Fruit fly (Drosophila melanogaster) whole organism, embryonic: Measurements from ENCODE around the gene UbcE2H.

Source experiments
- CG10209 ChIP-seq: fragments of 200-800 bp; sonication (Bioruptor generic); optimal IDR thresholded peaks from 3 replicates; lab custom pipeline; 2017; ENCODE audit warnings: missing biosample characterization, mild to moderate bottlenecking, missing genetic modification characterization, missing genetic modification reagents
- CG10267 ChIP-seq: fragments of 200-800 bp; sonication (Bioruptor generic); optimal IDR thresholded peaks from 2 replicates; lab custom pipeline; 2018; ENCODE audit warnings: missing biosample characterization, mild to moderate bottlenecking, missing genetic modification characterization, moderate library complexity
- CG12219 ChIP-seq: fragments of 200-800 bp; sonication (Bioruptor generic); optimal IDR thresholded peaks from 3 replicates; lab custom pipeline; 2018; ENCODE audit warnings: missing biosample characterization, mild to moderate bottlenecking, missing genetic modification characterization
- CG12769 ChIP-seq: fragments of 200-800 bp; sonication (Bioruptor generic); optimal IDR thresholded peaks from 2 replicates; lab custom pipeline; 2019; ENCODE audit warnings: missing biosample characterization, mild to moderate bottlenecking, missing genetic modification characterization, moderate library complexity
- CG14860 ChIP-seq: fragments of 200-800 bp; sonication (Bioruptor generic); IDR thresholded peaks from 3 replicates; pipeline ENCODE4 v1.3.6; 2022; ENCODE audit warnings: missing biosample characterization, missing genetic modification characterization; ENCODE audit not compliant: partially characterized antibody
- CG1647 ChIP-seq: fragments of 200-800 bp; sonication (Bioruptor generic); optimal IDR thresholded peaks from 3 replicates; lab custom pipeline; 2016; ENCODE audit warnings: missing biosample characterization, missing genetic modification characterization
- CG17359 ChIP-seq: fragments of 200-800 bp; sonication (Bioruptor generic); optimal IDR thresholded peaks from 3 replicates; lab custom pipeline; 2018; ENCODE audit warnings: missing biosample characterization, mild to moderate bottlenecking, missing genetic modification characterization, moderate library complexity
- CG17385 ChIP-seq: fragments of 200-800 bp; sonication (Bioruptor generic); optimal IDR thresholded peaks from 3 replicates; lab custom pipeline; 2018; ENCODE audit warnings: missing biosample characterization, mild to moderate bottlenecking, missing genetic modification characterization
- CG18262 ChIP-seq: fragments of 200-800 bp; optimal IDR thresholded peaks from 3 replicates; lab custom pipeline; 2019; ENCODE audit warnings: missing biosample characterization, mild to moderate bottlenecking, missing genetic modification characterization, moderate library complexity
- CG1832 ChIP-seq: fragments of 200-800 bp; sonication (Bioruptor generic); optimal IDR thresholded peaks from 2 replicates; lab custom pipeline; 2017; ENCODE audit warnings: missing biosample characterization, mild to moderate bottlenecking, missing genetic modification characterization, inconsistent platforms
- CG32532 ChIP-seq: fragments of 200-800 bp; sonication (Bioruptor generic); IDR thresholded peaks from 2 replicates; pipeline ENCODE4 v1.3.6; 2022; ENCODE audit warnings: missing biosample characterization, missing genetic modification characterization
- CG4730 ChIP-seq: fragments of 200-800 bp; sonication (Bioruptor generic); IDR thresholded peaks from 2 replicates; pipeline ENCODE4 v1.3.6; 2022; ENCODE audit warnings: missing biosample characterization, missing genetic modification characterization
- CG6654 ChIP-seq: fragments of 200-800 bp; sonication (Bioruptor generic); optimal IDR thresholded peaks from 2 replicates; lab custom pipeline; 2017; ENCODE audit warnings: missing biosample characterization, mild to moderate bottlenecking, missing genetic modification characterization
- CG7271 ChIP-seq: fragments of 200-800 bp; sonication (Bioruptor generic); optimal IDR thresholded peaks from 2 replicates; lab custom pipeline; 2018; ENCODE audit warnings: missing biosample characterization, mild to moderate bottlenecking, missing genetic modification characterization, moderate library complexity
- CG7928 ChIP-seq: fragments of 200-800 bp; sonication (Bioruptor generic); optimal IDR thresholded peaks from 2 replicates; lab custom pipeline; 2017; ENCODE audit warnings: missing biosample characterization, mild to moderate bottlenecking, missing genetic modification characterization
- CG8924 ChIP-seq: fragments of 200-800 bp; optimal IDR thresholded peaks from 3 replicates; lab custom pipeline; 2019; ENCODE audit warnings: missing biosample characterization, mild to moderate bottlenecking, missing genetic modification characterization, moderate library complexity
- CoRest ChIP-seq: fragments of 200-800 bp; sonication (Bioruptor generic); optimal IDR thresholded peaks from 3 replicates; lab custom pipeline; 2018; ENCODE audit warnings: missing biosample characterization, mild to moderate bottlenecking, missing genetic modification characterization, moderate library complexity
- CrebB ChIP-seq: fragments of 200-800 bp; sonication (Bioruptor generic); optimal IDR thresholded peaks from 3 replicates; lab custom pipeline; 2018; ENCODE audit warnings: missing biosample characterization, mild to moderate bottlenecking, missing genetic modification characterization
- H15 ChIP-seq: fragments of 200-800 bp; sonication (Bioruptor generic); IDR thresholded peaks from 3 replicates; pipeline ENCODE4 v1.3.6; 2022; ENCODE audit warnings: missing biosample characterization, missing genetic modification characterization
- HLH54F ChIP-seq: fragments of 200-800 bp; sonication (Bioruptor generic); optimal IDR thresholded peaks from 3 replicates; lab custom pipeline; 2016; ENCODE audit warnings: missing biosample characterization, missing genetic modification characterization
- Lpt ChIP-seq: fragments of >200 bp; optimal IDR thresholded peaks from 2 replicates; lab custom pipeline; 2018; ENCODE audit warnings: missing biosample characterization, missing genetic modification characterization
- Med ChIP-seq: fragments of 200-800 bp; sonication (Bioruptor generic); peaks from one replicate; lab custom pipeline; 2016; ENCODE audit warnings: missing biosample characterization, missing genetic modification characterization, mild to moderate bottlenecking, inconsistent platforms, moderate library complexity
- NfI ChIP-seq: fragments of 200-800 bp; sonication (Bioruptor generic); optimal IDR thresholded peaks from 3 replicates; lab custom pipeline; 2018; ENCODE audit warnings: missing biosample characterization, mild to moderate bottlenecking, missing genetic modification characterization, moderate library complexity
- PHDP ChIP-seq: fragments of 200-800 bp; sonication (Bioruptor generic); optimal IDR thresholded peaks from 3 replicates; lab custom pipeline; 2018; ENCODE audit warnings: missing biosample characterization, mild to moderate bottlenecking, missing genetic modification characterization, moderate library complexity
- Pdp1 ChIP-seq, 2 experiments: fragments of 200-800 bp; sonication (Bioruptor generic); optimal IDR thresholded peaks; 3 replicates each; lab custom pipeline; 2016; ENCODE audit warnings: missing biosample characterization in 2 of 2, missing genetic modification characterization in 2 of 2, mild to moderate bottlenecking in 1 of 2, moderate library complexity in 1 of 2
- Usf ChIP-seq: fragments of 200-800 bp; sonication (Bioruptor generic); optimal IDR thresholded peaks from 2 replicates; lab custom pipeline; 2017; ENCODE audit warnings: missing genotype, missing biosample characterization, missing genetic modification characterization
- ase ChIP-seq: fragments of 200-800 bp; sonication (Bioruptor generic); IDR thresholded peaks from 3 replicates; pipeline ENCODE4 v1.3.6; 2022; ENCODE audit warnings: missing biosample characterization, missing genetic modification characterization
- az2 ChIP-seq: fragments of 200-800 bp; sonication (Bioruptor generic); optimal IDR thresholded peaks from 3 replicates; lab custom pipeline; 2016; ENCODE audit warnings: missing biosample characterization, missing genetic modification characterization
- caup ChIP-seq: fragments of 200-800 bp; sonication (Bioruptor generic); optimal IDR thresholded peaks from 3 replicates; lab custom pipeline; 2017; ENCODE audit warnings: missing biosample characterization, mild to moderate bottlenecking, missing genetic modification characterization, moderate library complexity; ENCODE audit not compliant: severe bottlenecking
- corto ChIP-seq: fragments of 200-800 bp; sonication (Bioruptor generic); optimal IDR thresholded peaks from 2 replicates; lab custom pipeline; 2016; ENCODE audit warnings: missing biosample characterization, mild to moderate bottlenecking, missing genetic modification characterization, moderate library complexity
- dmrt11E ChIP-seq: fragments of 200-800 bp; sonication (Bioruptor generic); optimal IDR thresholded peaks from 3 replicates; lab custom pipeline; 2018; ENCODE audit warnings: missing biosample characterization, mild to moderate bottlenecking, missing genetic modification characterization, moderate library complexity
- dysf ChIP-seq: fragments of 200-800 bp; sonication (Bioruptor generic); IDR thresholded peaks from 3 replicates; pipeline ENCODE4 v1.3.6; 2022; ENCODE audit warnings: missing biosample characterization, missing genetic modification characterization
- gcm ChIP-seq: fragments of 200-800 bp; sonication (Bioruptor generic); optimal IDR thresholded peaks from 2 replicates; lab custom pipeline; 2019; ENCODE audit warnings: missing biosample characterization, mild to moderate bottlenecking, missing genetic modification characterization, moderate library complexity
- lmd ChIP-seq: fragments of 200-800 bp; sonication (Bioruptor generic); IDR thresholded peaks from 2 replicates; pipeline ENCODE4 v1.3.6; 2022; ENCODE audit warnings: missing biosample characterization, missing genetic modification characterization
- p53 ChIP-seq: fragments of 200-800 bp; sonication (Bioruptor generic); optimal IDR thresholded peaks from 2 replicates; lab custom pipeline; 2016; ENCODE audit warnings: missing biosample characterization, missing genetic modification characterization
- pan ChIP-seq, 4 experiments: fragments of >200 bp in 3 of 4; fragments of 200-800 bp in 1 of 4; sonication (Bioruptor generic) in 1 of 4; optimal IDR thresholded peaks in 3 of 4; IDR thresholded peaks in 1 of 4; 2 replicates each; pipeline versions ENCODE4 v1.3.6 to Lab custom; 2017 to 2022; ENCODE audit warnings: missing biosample characterization in 2 of 4, missing genetic modification characterization in 2 of 4, mixed read lengths in 1 of 4
- pb ChIP-seq: fragments of 200-800 bp; sonication (Bioruptor generic); optimal IDR thresholded peaks from 3 replicates; lab custom pipeline; 2016; ENCODE audit warnings: missing biosample characterization, missing genetic modification characterization
- pho ChIP-seq: fragments of 200-800 bp; sonication (Bioruptor generic); optimal IDR thresholded peaks from 2 replicates; lab custom pipeline; 2016; ENCODE audit warnings: missing biosample characterization, missing genetic modification characterization
- prd ChIP-seq, 3 experiments: fragments of >200 bp in 2 of 3; fragments of 200-800 bp in 1 of 3; sonication (Bioruptor generic) in 1 of 3; optimal IDR thresholded peaks in 2 of 3; IDR thresholded peaks in 1 of 3; 2 replicates in 2 of 3; 3 replicates in 1 of 3; pipeline versions ENCODE4 v1.3.6 to Lab custom; 2017 to 2022; ENCODE audit warnings: missing biosample characterization in 1 of 3, missing genetic modification characterization in 1 of 3
- ranshi ChIP-seq: fragments of 200-800 bp; sonication (Bioruptor generic); IDR thresholded peaks from 2 replicates; pipeline ENCODE4 v1.3.6; 2022; ENCODE audit warnings: missing biosample characterization, missing genetic modification characterization
- row ChIP-seq: fragments of 200-800 bp; sonication (Bioruptor generic); IDR thresholded peaks from 3 replicates; pipeline ENCODE4 v1.3.6; 2022; ENCODE audit warnings: missing biosample characterization, missing genetic modification characterization
- sisA ChIP-seq: fragments of 200-800 bp; sonication (Bioruptor generic); IDR thresholded peaks from 2 replicates; pipeline ENCODE4 v1.3.6; 2022; ENCODE audit warnings: missing biosample characterization, missing genetic modification characterization
- tio ChIP-seq: fragments of 200-800 bp; sonication (Bioruptor generic); optimal IDR thresholded peaks from 2 replicates; lab custom pipeline; 2017; ENCODE audit warnings: missing biosample characterization, missing genetic modification characterization, inconsistent platforms
- trem ChIP-seq: fragments of 200-800 bp; optimal IDR thresholded peaks from 3 replicates; lab custom pipeline; 2019; ENCODE audit warnings: missing biosample characterization, mild to moderate bottlenecking, missing genetic modification characterization, moderate library complexity
- unc-4 ChIP-seq: fragments of 200-800 bp; sonication (Bioruptor generic); IDR thresholded peaks from 2 replicates; pipeline ENCODE4 v1.3.6; 2022; ENCODE audit warnings: missing biosample characterization, missing genetic modification characterization; ENCODE audit not compliant: partially characterized antibody
- usp ChIP-seq: fragments of >200 bp; optimal IDR thresholded peaks from 2 replicates; lab custom pipeline; 2017; ENCODE audit warnings: missing biosample characterization, missing genetic modification characterization
- wor ChIP-seq: fragments of 200-800 bp; sonication (Bioruptor generic); IDR thresholded peaks from 2 replicates; pipeline ENCODE4 v1.3.6; 2022; ENCODE audit warnings: missing biosample characterization, missing genetic modification characterization
- zen2 ChIP-seq: fragments of 200-800 bp; sonication (Bioruptor generic); IDR thresholded peaks from 3 replicates; pipeline ENCODE4 v1.3.6; 2022; ENCODE audit warnings: missing biosample characterization, missing genetic modification characterization; ENCODE audit not compliant: partially characterized antibody

Gene UbcE2H

dm6 chrX:8125224-8125649 is 31.4 kb upstream of the UbcE2H start (continued):
- TF ChIP-seq Pdp1 (GFP tag; optimal IDR thresholded peaks at IDR 0.05; lab: Kevin White, UChicago): no peak
- no peak for TF ChIP-seq zen2 (GFP tag; lab: Robert Waterston, UW)
- TF ChIP-seq az2 (GFP tag; lab: Kevin White, UChicago): peak; percentile 47
- peak; percentile 38 for TF ChIP-seq CG6654 (GFP tag; lab: Kevin White, UChicago)
- TF ChIP-seq row: peak; percentile 39; the same call in 2 of the 3 replicates
- TF ChIP-seq CoRest: peak; percentile 61
- TF ChIP-seq CG7928: no peak
- no peak for TF ChIP-seq CrebB (tag; lab: Kevin White, UChicago)
- TF ChIP-seq pan (optimal IDR thresholded peaks at IDR 0.05; lab: Kevin White, UChicago): no peak
- peak in 1 of 2 experiments; percentile 58 for TF ChIP-seq pan (GFP tag; optimal IDR thresholded peaks at IDR 0.05 in 1 of 2, IDR thresholded peaks at IDR 0.05 in 1 of 2)
- TF ChIP-seq CG7271 (tag; lab: Kevin White, UChicago): no peak
- TF ChIP-seq PHDP (tag; lab: Kevin White, UChicago): peak; percentile 40
- no peak for TF ChIP-seq tio (GFP tag; lab: Kevin White, UChicago)
- TF ChIP-seq prd (optimal IDR thresholded peaks at IDR 0.05; lab: Kevin White, UChicago): no peak
- TF ChIP-seq prd (GFP tag; IDR thresholded peaks at IDR 0.05; lab: Robert Waterston, UW): peak; percentile 71; the same call in 2 of the 3 replicates
- TF ChIP-seq Med (GFP tag; lab: Kevin White, UChicago): peak; percentile 65
- peak; percentile 57 for TF ChIP-seq CG17385 (GFP tag; lab: Kevin White, UChicago)
- peak; percentile 58 for TF ChIP-seq CG8924 (tag; lab: Kevin White, UChicago)
- TF ChIP-seq CG17359 (tag; lab: Kevin White, UChicago): peak; percentile 65
- TF ChIP-seq HLH54F: no peak
- TF ChIP-seq wor (GFP tag; lab: Robert Waterston, UW): no peak
- TF ChIP-seq CG10267 (tag; lab: Kevin White, UChicago): peak; percentile 46
- TF ChIP-seq trem (tag; lab: Kevin White, UChicago): peak; percentile 7
- peak; percentile 34 for TF ChIP-seq gcm (GFP tag; lab: Kevin White, UChicago)
- no peak for TF ChIP-seq Lpt (GFP tag; lab: Kevin White, UChicago)
- TF ChIP-seq ase: no peak
- no peak for TF ChIP-seq p53 (GFP tag; lab: Kevin White, UChicago)
- 0 out of 2 replicates have a peak, but pooled peaks have one; percentile 17 for TF ChIP-seq CG32532
- peak; percentile 45; the same call in 1 of the 2 replicates for TF ChIP-seq lmd (GFP tag; lab: Robert Waterston, UW)
- no peak for TF ChIP-seq Usf (GFP tag; lab: Kevin White, UChicago)
- TF ChIP-seq CG10209 (GFP tag; lab: Kevin White, UChicago): peak; percentile 62
- no peak for TF ChIP-seq usp
- TF ChIP-seq CG12219: no peak
- no peak for TF ChIP-seq ranshi (GFP tag; lab: Robert Waterston, UW)
- peak; percentile 85 for TF ChIP-seq CG18262
- TF ChIP-seq pb (GFP tag; lab: Kevin White, UChicago): no peak
- peak; percentile 24; the same call in 1 of the 2 replicates for TF ChIP-seq sisA (GFP tag; lab: Robert Waterston, UW)
- TF ChIP-seq unc-4 (GFP tag; lab: Robert Waterston, UW): no peak
- no peak for TF ChIP-seq CG1832
- peak; percentile 8 for TF ChIP-seq NfI
- no peak for TF ChIP-seq corto (GFP tag; lab: Kevin White, UChicago)
- peak; percentile 45 for TF ChIP-seq dmrt11E (tag; lab: Kevin White, UChicago)
- no peak for TF ChIP-seq CG12769 (tag; lab: Kevin White, UChicago)
- TF ChIP-seq CG14860 (GFP tag; lab: Robert Waterston, UW): no peak
- no peak for TF ChIP-seq caup (GFP tag; lab: Kevin White, UChicago)
- no peak for TF ChIP-seq CG1647 (GFP tag; lab: Kevin White, UChicago)
- peak; percentile 6; the same call in 1 of the 2 replicates for TF ChIP-seq CG4730
- 0 out of 3 replicates have a peak, but pooled peaks have one; percentile 50 for TF ChIP-seq H15 (GFP tag; lab: Robert Waterston, UW)
- no peak for TF ChIP-seq pho
- TF ChIP-seq dysf (GFP tag; lab: Robert Waterston, UW): peak; percentile 45; the same call in 1 of the 3 replicates
